Worm (Caenorhabditis elegans) whole organism, L2 larva: ENCODE measurements around the gene frpr-10.

Experiments used
- ama-1 ChIP-seq: fragments of 150-350 bp; optimal IDR thresholded peaks from 2 replicates; lab custom pipeline; 2018; ENCODE audit warnings: inconsistent platforms
- blmp-1 ChIP-seq: sonication (generic microtip); optimal IDR thresholded peaks from 2 replicates; lab custom pipeline; 2017; ENCODE audit warnings: missing genetic modification characterization, mild to moderate bottlenecking, missing compliant biosample characterization, antibody characterized with exemption, moderate library complexity; ENCODE audit not compliant: insufficient read depth
- ceh-82 ChIP-seq: fragments of 150-350 bp; optimal IDR thresholded peaks from 2 replicates; lab custom pipeline; 2014; ENCODE audit warnings: missing biosample characterization, missing genetic modification characterization
- mab-5 ChIP-seq: fragments of 150-350 bp; optimal IDR thresholded peaks from 2 replicates; lab custom pipeline; 2014; ENCODE audit warnings: missing biosample characterization, missing genetic modification characterization
- nhr-23 ChIP-seq: fragments of 150-350 bp; optimal IDR thresholded peaks from 2 replicates; lab custom pipeline; 2014; ENCODE audit warnings: missing biosample characterization, missing genetic modification reagents, missing genetic modification characterization
- sem-4 ChIP-seq: fragments of 150-350 bp; optimal IDR thresholded peaks from 2 replicates; lab custom pipeline; 2014; ENCODE audit warnings: missing biosample characterization, missing genetic modification reagents, missing genetic modification characterization
- snpc-4 ChIP-seq: fragments of 150-350 bp; optimal IDR thresholded peaks from 2 replicates; lab custom pipeline; 2014; ENCODE audit warnings: missing biosample characterization, missing genetic modification characterization
- unc-39 ChIP-seq: fragments of 150-350 bp; optimal IDR thresholded peaks from 2 replicates; lab custom pipeline; 2014; ENCODE audit warnings: missing biosample characterization, missing genetic modification characterization

DNA sequence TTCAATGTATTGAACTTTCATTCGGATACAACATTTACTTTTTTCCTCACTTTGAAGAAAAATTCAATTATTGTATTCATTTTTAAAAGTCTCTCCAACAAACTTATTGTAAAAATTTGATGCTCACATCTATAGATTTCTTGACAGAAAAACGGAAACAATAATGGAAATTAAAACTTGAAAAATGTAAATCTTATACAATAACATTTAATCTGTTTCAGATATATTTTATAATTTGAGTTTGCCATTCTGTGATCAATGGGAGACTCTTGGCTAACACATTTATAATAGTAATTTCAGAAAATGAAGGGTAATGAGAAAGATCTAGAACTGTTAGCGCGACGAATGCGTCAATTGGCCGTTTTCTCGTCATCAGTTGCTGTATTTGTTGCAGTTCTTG is 30.8 kb downstream of the frpr-10 start, which contains the start of gene col-115:
- TF ChIP-seq ama-1 (lab: Kevin White, UChicago) (no peak), mab-5 (tag; lab: Kevin White, UChicago) (no peak), sem-4 (tag; lab: Kevin White, UChicago) (no peak), snpc-4 (tag; lab: Kevin White, UChicago) (no peak), ceh-82 (tag; lab: Kevin White, UChicago) (no peak), nhr-23 (no peak), blmp-1 (no peak), unc-39 (tag; lab: Kevin White, UChicago) (no peak)
